Fruit fly (Drosophila melanogaster): ENCODE data around the gene CG32313.

The CG32313 gene

dm6 chr3L:1546349-1547116, 990 bp upstream of the CG32313 start:
- TF ChIP-seq noc (tag; optimal IDR thresholded peaks at IDR 0.05): peak; percentile 54

- TF ChIP-seq noc (tag; optimal IDR thresholded peaks at IDR 0.05): no peak
Observed at dm6 chr3L:1538314-1538854, 7.2 kb downstream of the CG32313 start.

DNA sequence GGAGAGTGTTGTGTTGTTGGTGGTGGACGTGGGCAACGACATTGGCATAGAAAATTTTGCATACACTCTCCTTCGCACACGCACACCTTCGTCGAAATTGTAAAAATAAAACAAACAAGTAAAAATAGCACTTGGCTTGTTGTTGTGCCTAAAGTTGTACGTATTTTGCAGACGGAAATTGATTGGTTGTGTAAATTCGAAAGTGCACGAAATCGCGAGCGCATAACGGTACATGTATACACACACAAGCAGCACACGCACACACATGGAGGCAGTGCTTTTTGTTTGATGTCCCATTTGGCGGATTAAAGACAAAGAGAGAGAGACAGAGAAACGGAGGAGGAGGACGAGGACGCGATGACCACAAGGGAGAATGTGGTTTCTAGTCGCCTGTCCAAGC, 8.2 kb downstream of the CG32313 start:
- no peak for TF ChIP-seq noc (tag; optimal IDR thresholded peaks at IDR 0.05)

DNA sequence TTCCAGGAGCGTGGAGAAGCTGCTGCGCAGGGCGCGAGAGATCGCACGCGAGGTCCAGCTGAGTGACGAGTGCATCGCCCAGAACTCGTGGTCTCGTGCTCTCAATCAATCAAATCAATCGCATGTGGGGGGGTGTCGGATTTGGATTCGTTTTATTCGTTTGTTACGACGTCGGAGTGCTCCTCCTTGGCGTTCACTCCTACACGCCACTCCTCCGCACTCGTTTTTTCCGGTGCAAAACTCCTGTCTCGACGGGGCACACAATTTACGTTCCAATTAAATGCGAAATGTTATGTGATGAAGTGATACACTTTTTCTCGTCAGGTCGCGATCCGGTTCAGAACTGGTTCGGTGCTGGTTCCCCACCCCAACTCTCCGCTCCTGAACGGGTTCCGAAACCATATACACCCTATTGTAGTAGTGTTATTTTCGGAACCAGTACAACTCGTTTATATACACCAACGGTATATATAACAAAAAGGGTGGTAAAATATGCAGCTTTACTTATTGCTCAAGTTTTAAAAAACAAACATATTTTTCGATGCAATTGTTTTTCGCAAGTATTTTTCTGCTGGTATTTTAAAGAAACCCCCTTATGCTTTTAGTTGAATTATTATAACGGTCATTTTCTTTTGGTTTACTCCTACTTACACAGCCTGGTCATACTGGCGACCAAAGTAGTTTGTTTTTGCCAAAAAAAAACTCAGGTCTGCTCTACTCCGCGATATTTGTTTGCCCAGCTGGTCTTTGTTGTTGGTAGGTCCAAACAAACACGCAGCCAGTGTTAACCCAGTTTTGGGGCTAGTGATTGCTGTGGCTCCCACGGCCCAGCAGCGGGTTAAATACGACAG, 8.8 kb downstream of the CG32313 start, which contains the start of the genes CG12091 and pns:
TSS of gene CG12091 (minus strand) at position 349 of the 851 bp plus-strand sequence.
TSS of gene pns (plus strand) at position 651 of the 851 bp plus-strand sequence.
- TF ChIP-seq noc (tag; optimal IDR thresholded peaks at IDR 0.05): peak; percentile 74

dm6 chr3L:1533699-1534431, 11.7 kb downstream of the CG32313 start, which contains the start of gene Iml1:
Gene Iml1, minus strand, starts transcription at chr3L:1534034.
- no peak for TF ChIP-seq noc (tag; optimal IDR thresholded peaks at IDR 0.05)

DNA sequence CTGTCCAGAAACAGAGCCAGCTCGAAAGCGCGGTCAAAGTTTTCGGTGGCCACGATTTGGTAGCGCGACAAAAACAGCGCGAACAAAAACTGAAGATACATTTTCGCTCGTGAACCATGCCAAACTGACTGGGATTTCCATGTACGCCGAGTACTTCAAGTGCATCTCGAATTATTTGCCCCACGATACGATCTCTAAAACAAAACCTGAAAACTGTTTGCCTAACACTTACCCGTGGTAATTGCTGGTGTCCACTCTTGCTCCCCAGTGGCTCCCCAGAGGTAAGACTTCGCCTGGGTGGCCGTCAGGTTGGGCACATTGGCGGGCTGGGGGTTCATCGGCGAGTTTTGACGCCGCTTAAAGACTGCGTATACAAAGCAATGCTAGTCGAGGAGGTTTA, 14.4 kb downstream of the CG32313 start, which contains the start of gene Ir62a:
TSS of gene Ir62a (minus strand) at position 101 of the 400 bp plus-strand sequence.
- TF ChIP-seq noc (tag; optimal IDR thresholded peaks at IDR 0.05): no peak

DNA sequence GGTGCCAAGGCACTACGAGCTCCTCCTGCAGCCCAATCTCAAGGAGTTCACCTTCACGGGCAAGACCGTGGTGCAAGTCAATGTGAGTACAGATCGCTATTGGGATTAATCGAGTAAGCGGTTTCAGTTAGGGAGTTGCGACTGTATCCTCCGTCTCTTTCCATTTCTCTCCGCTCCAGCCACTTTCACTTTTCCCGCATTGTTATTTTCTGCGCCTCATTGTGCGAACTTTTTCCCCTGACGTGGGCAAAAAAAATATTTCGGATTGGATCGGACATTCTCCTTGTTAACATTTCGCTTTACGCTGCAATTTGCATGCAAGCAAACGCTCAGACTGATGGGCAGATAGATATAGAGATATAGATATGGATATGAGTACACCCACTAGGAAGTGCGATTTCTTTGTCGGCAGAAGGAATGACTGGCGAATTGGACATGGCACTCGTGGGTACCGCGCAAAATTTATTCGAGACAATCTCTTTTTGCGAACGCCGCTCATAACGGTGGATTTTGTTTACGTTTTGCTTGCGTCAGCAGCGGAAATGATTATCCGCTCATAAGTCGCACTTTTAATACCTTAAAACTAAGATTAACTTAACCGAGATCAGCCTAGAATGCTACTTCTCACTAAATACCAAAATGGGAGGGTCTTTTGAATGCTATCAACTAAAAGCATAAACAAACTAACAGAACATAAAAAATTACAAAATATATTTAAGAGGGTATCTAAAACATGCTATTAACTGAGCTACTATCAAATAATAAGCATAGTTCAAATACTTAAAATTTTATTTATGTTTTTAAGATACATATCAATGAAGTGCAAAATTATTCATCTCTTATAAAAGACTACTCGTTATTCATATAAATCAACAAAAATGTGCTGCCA, 26.6 kb downstream of the CG32313 start:
- TF ChIP-seq noc (tag; optimal IDR thresholded peaks at IDR 0.05): peak; percentile 72

DNA sequence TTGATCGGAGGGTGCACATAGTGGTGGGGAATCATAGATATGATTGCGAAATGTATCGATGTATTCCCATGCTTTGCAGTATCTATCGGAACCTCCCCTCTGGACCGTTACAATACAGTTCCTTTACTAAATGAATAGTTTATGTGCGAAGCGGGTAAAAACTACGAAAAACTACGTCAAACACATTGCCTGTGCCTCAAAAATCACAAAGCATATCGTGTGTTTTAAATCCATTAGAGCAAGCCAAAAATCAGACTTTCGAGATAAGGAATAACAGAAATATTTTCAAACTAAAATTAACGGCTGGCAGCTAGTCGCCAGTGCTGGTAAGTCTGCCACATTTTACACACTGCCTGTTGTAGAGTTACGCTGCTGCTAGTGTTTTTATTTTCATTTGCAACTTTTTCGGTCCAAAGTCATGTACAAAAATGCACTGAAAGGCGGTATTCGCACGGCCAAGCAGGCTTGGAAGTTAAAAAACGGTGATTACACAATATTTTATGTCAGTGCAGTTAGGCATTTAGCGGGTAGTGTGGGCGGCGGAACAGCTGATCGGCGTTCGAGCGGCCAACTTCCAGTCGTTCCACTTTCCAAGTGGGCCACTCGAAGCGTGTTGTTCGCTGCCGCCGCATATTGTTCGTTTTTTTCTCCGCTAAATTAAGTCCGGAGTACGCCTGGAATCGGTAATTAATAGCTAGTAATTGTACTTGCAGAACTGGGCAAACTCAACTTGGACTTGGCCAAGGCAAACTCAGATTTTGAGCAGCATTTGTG, 28.1 kb downstream of the CG32313 start:
- TF ChIP-seq noc (tag; optimal IDR thresholded peaks at IDR 0.05): no peak

dm6 chr3L:1516631-1517273, 28.8 kb downstream of the CG32313 start, which contains the start of gene cue:
Gene cue, minus strand, starts transcription at chr3L:1517271.
- TF ChIP-seq noc (tag; optimal IDR thresholded peaks at IDR 0.05): no peak

dm6 chr3L:1515820-1516540, 29.6 kb downstream of the CG32313 start:
- TF ChIP-seq noc (tag; optimal IDR thresholded peaks at IDR 0.05): peak; percentile 81

dm6 chr3L:1502086-1502893, 43.3 kb downstream of the CG32313 start, which contains the start of the genes hfp and Psa:
Gene hfp, minus strand, starts transcription at chr3L:1502590.
Gene Psa, plus strand, starts transcription at chr3L:1502843.
- peak; percentile 6 for TF ChIP-seq noc (tag; optimal IDR thresholded peaks at IDR 0.05)

DNA sequence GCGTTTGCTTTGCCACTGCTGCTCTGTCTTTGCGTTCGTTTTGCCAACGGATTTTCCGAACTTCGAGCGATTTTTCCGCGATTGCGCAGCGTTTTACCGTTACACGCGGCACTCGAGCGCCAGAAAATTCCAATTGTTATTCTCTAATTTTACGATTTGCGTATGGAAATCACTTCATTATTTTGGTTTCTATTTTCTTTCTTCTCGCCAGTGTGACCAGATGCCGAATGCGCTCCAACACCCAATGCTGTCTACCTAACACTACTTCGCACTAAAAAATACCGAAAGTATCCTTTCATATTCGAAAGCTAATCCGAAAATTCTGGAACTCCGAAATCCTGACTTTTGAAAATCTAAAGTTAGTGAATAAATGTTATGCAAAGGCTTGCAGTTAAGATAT, 49.1 kb downstream of the CG32313 start, which contains the start of gene CG12084:
TSS of gene CG12084 (minus strand) at position 236 of the 400 bp plus-strand sequence.
- no peak for TF ChIP-seq noc (tag; optimal IDR thresholded peaks at IDR 0.05)

Measured in whole organism, larva.